Worm (Caenorhabditis elegans) whole organism, young adult: ENCODE results near the gene cpr-4.

ENCODE experiments used
- B0336.3 ChIP-seq: fragments of 200-800 bp; sonication (Bioruptor generic); IDR thresholded peaks from 2 replicates; pipeline ENCODE4 v1.3.6; 2022; ENCODE audit warnings: missing genetic modification characterization, missing compliant biosample characterization
- C06A6.2 ChIP-seq: fragments of 200-800 bp; sonication (Bioruptor generic); conservative IDR thresholded peaks from 2 replicates; pipeline ENCODE4 v1.3.6; 2022; ENCODE audit warnings: missing genetic modification characterization, missing compliant biosample characterization
- F10E7.11 ChIP-seq: sonication (generic microtip); optimal IDR thresholded peaks from 2 replicates; lab custom pipeline; 2017; ENCODE audit warnings: mild to moderate bottlenecking, missing genetic modification characterization, moderate library complexity, missing compliant biosample characterization
- F23B12.7 ChIP-seq: sonication (generic microtip); optimal IDR thresholded peaks from 2 replicates; lab custom pipeline; 2017; ENCODE audit warnings: missing genetic modification characterization, mild to moderate bottlenecking, missing compliant biosample characterization, antibody characterized with exemption, moderate library complexity; ENCODE audit not compliant: insufficient read depth
- F33H1.4 ChIP-seq: fragments of 200-800 bp; sonication (Bioruptor generic); IDR thresholded peaks from 2 replicates; pipeline ENCODE4 v1.3.6; 2022; ENCODE audit warnings: missing genetic modification reagents, missing genetic modification characterization, missing compliant biosample characterization
- F37B4.10 ChIP-seq: fragments of 200-800 bp; sonication (Bioruptor generic); IDR thresholded peaks from 2 replicates; pipeline ENCODE4 v1.3.6; 2022; ENCODE audit warnings: missing genetic modification characterization, missing compliant biosample characterization
- F39B2.1 ChIP-seq: fragments of 200-800 bp; sonication (Bioruptor generic); IDR thresholded peaks from 2 replicates; pipeline ENCODE4 v1.3.6; 2022; ENCODE audit warnings: missing genetic modification reagents, missing genetic modification characterization, missing compliant biosample characterization
- F57C9.4 ChIP-seq: sonication (generic microtip); optimal IDR thresholded peaks from 2 replicates; lab custom pipeline; 2017; ENCODE audit warnings: mild to moderate bottlenecking, missing genetic modification characterization, missing compliant biosample characterization
- K11D2.4 ChIP-seq: fragments of 200-800 bp; sonication (Bioruptor generic); IDR thresholded peaks from 2 replicates; pipeline ENCODE4 v1.3.6; 2022; ENCODE audit warnings: missing genetic modification reagents, missing genetic modification characterization, missing compliant biosample characterization
- T07F8.4 ChIP-seq: sonication (generic microtip); optimal IDR thresholded peaks from 2 replicates; lab custom pipeline; 2016; ENCODE audit warnings: mild to moderate bottlenecking, missing genetic modification characterization, moderate library complexity, missing compliant biosample characterization
- Y67H2A.10 ChIP-seq: fragments of 200-800 bp; sonication (Bioruptor generic); conservative IDR thresholded peaks from 2 replicates; pipeline ENCODE4 v1.3.6; 2022; ENCODE audit warnings: missing genetic modification reagents, missing genetic modification characterization, missing compliant biosample characterization
- ZK185.1 ChIP-seq: sonication (generic microtip); optimal IDR thresholded peaks from 2 replicates; lab custom pipeline; 2016; ENCODE audit warnings: mild to moderate bottlenecking, missing genetic modification characterization, missing compliant biosample characterization; ENCODE audit not compliant: poor library complexity, severe bottlenecking
- ama-1 ChIP-seq, 3 experiments: fragments of 150-350 bp in 1 of 3; sonication (generic microtip) in 2 of 3; optimal IDR thresholded peaks; 2 replicates each; lab custom pipeline; 2014 to 2018; ENCODE audit warnings: missing biosample characterization in 2 of 3, missing genetic modification characterization in 2 of 3, missing genetic modification reagents in 2 of 3
- aptf-2 ChIP-seq: fragments of 200-800 bp; sonication (Bioruptor generic); conservative IDR thresholded peaks from 2 replicates; pipeline ENCODE4 v1.3.6; 2022; ENCODE audit warnings: missing genetic modification reagents, missing genetic modification characterization, missing compliant biosample characterization
- aptf-3 ChIP-seq: fragments of 200-800 bp; sonication (Bioruptor generic); IDR thresholded peaks from 2 replicates; pipeline ENCODE4 v1.3.6; 2022; ENCODE audit warnings: missing genetic modification characterization, missing compliant biosample characterization
- athp-1 ChIP-seq: sonication (generic microtip); optimal IDR thresholded peaks from 2 replicates; lab custom pipeline; 2017; ENCODE audit warnings: mild to moderate bottlenecking, missing genetic modification characterization, missing compliant biosample characterization
- attf-5 ChIP-seq: fragments of 200-800 bp; sonication (Bioruptor generic); optimal IDR thresholded peaks from 2 replicates; lab custom pipeline; 2018; ENCODE audit warnings: mild to moderate bottlenecking, missing genetic modification characterization, missing compliant biosample characterization
- ccch-3 ChIP-seq: fragments of 200-800 bp; sonication (Bioruptor generic); optimal IDR thresholded peaks from 2 replicates; lab custom pipeline; 2018; ENCODE audit warnings: mild to moderate bottlenecking, missing genetic modification characterization, missing compliant biosample characterization
- cebp-1 ChIP-seq, 2 experiments: fragments of 200-800 bp in 1 of 2; sonication (Bioruptor generic) in 1 of 2; sonication (generic microtip) in 1 of 2; IDR thresholded peaks in 1 of 2; optimal IDR thresholded peaks in 1 of 2; 2 replicates each; pipeline versions ENCODE4 v1.3.6 to Lab custom; 2017 to 2022; ENCODE audit warnings: missing compliant biosample characterization in 2 of 2, missing genetic modification characterization in 2 of 2, mild to moderate bottlenecking in 1 of 2, missing genetic modification reagents in 1 of 2, moderate library complexity in 1 of 2
- ceh-91 ChIP-seq: fragments of 200-800 bp; sonication (Bioruptor generic); IDR thresholded peaks from 2 replicates; pipeline ENCODE4 v1.3.6; 2022; ENCODE audit warnings: missing genetic modification reagents, missing genetic modification characterization, missing compliant biosample characterization
- die-1 ChIP-seq: sonication (generic microtip); optimal IDR thresholded peaks from 2 replicates; lab custom pipeline; 2016; ENCODE audit warnings: missing genotype, mild to moderate bottlenecking, missing genetic modification characterization, missing compliant biosample characterization
- dox-1 ChIP-seq: fragments of 200-800 bp; sonication (Bioruptor generic); IDR thresholded peaks from 2 replicates; pipeline ENCODE4 v1.3.6; 2022; ENCODE audit warnings: missing genetic modification reagents, missing genetic modification characterization, missing compliant biosample characterization
- egl-18 ChIP-seq: fragments of 200-800 bp; sonication (Bioruptor generic); IDR thresholded peaks from 2 replicates; pipeline ENCODE4 v1.3.6; 2022; ENCODE audit warnings: missing genetic modification reagents, missing genetic modification characterization, missing compliant biosample characterization
- ekl-4 ChIP-seq: fragments of 200-800 bp; sonication (Bioruptor generic); IDR thresholded peaks from 2 replicates; pipeline ENCODE4 v1.3.6; 2022; ENCODE audit warnings: missing genetic modification reagents, missing genetic modification characterization, missing compliant biosample characterization
- gei-17 ChIP-seq: fragments of 200-800 bp; sonication (Bioruptor generic); optimal IDR thresholded peaks from 2 replicates; lab custom pipeline; 2018; ENCODE audit warnings: mild to moderate bottlenecking, missing genetic modification characterization, missing compliant biosample characterization
- hmg-20 ChIP-seq: fragments of 200-800 bp; sonication (Bioruptor generic); IDR thresholded peaks from 2 replicates; pipeline ENCODE4 v1.3.6; 2022; ENCODE audit warnings: missing genetic modification reagents, missing genetic modification characterization, missing compliant biosample characterization
- let-607 ChIP-seq, 2 experiments: fragments of 200-800 bp in 1 of 2; sonication (Bioruptor generic) in 1 of 2; sonication (generic microtip) in 1 of 2; optimal IDR thresholded peaks; 2 replicates each; lab custom pipeline; 2016 to 2018; ENCODE audit warnings: mild to moderate bottlenecking in 2 of 2, missing compliant biosample characterization in 2 of 2, missing genetic modification characterization in 2 of 2, moderate library complexity in 2 of 2, missing genotype in 1 of 2
- lin-35 ChIP-seq, 3 experiments: fragments of 150-350 bp in 2 of 3; sonication (generic microtip) in 1 of 3; optimal IDR thresholded peaks; 2 replicates each; lab custom pipeline; 2014 to 2018; ENCODE audit warnings: missing biosample characterization in 3 of 3, missing genetic modification characterization in 3 of 3, missing genetic modification reagents in 3 of 3
- lin-40 ChIP-seq: sonication (generic microtip); optimal IDR thresholded peaks from 2 replicates; lab custom pipeline; 2016; ENCODE audit warnings: missing genetic modification characterization, mild to moderate bottlenecking, missing compliant biosample characterization, missing genotype, missing genetic modification reagents
- lin-54 ChIP-seq: fragments of 200-800 bp; sonication (Bioruptor generic); optimal IDR thresholded peaks from 2 replicates; lab custom pipeline; 2018; ENCODE audit warnings: mild to moderate bottlenecking, missing genetic modification characterization, missing compliant biosample characterization
- lir-1 ChIP-seq: fragments of 200-800 bp; sonication (Bioruptor generic); conservative IDR thresholded peaks from 2 replicates; pipeline ENCODE4 v1.3.6; 2022; ENCODE audit warnings: missing genetic modification reagents, missing genetic modification characterization, missing compliant biosample characterization
- mel-28 ChIP-seq: sonication (generic microtip); optimal IDR thresholded peaks from 2 replicates; lab custom pipeline; 2016; ENCODE audit warnings: borderline replicate concordance, mild to moderate bottlenecking, missing genetic modification characterization, missing compliant biosample characterization
- nfyb-1 ChIP-seq: fragments of 200-800 bp; sonication (Bioruptor generic); IDR thresholded peaks from 2 replicates; pipeline ENCODE4 v1.3.6; 2022; ENCODE audit warnings: missing genetic modification reagents, missing genetic modification characterization, missing compliant biosample characterization
- nhr-80 ChIP-seq: sonication (generic microtip); optimal IDR thresholded peaks from 2 replicates; lab custom pipeline; 2016; ENCODE audit warnings: missing genetic modification characterization, missing compliant biosample characterization
- pbrm-1 ChIP-seq: fragments of 200-800 bp; sonication (Bioruptor generic); IDR thresholded peaks from 2 replicates; pipeline ENCODE4 v1.3.6; 2022; ENCODE audit warnings: missing genetic modification reagents, missing genetic modification characterization, missing compliant biosample characterization
- rcor-1 ChIP-seq: fragments of 200-800 bp; sonication (Bioruptor generic); IDR thresholded peaks from 2 replicates; pipeline ENCODE4 v1.3.6; 2022; ENCODE audit warnings: missing genetic modification reagents, missing genetic modification characterization, missing compliant biosample characterization
- rec-8 ChIP-seq, 2 experiments: sonication (generic microtip); optimal IDR thresholded peaks; 2 replicates each; lab custom pipeline; 2016; ENCODE audit warnings: mild to moderate bottlenecking in 2 of 2, missing genetic modification characterization in 2 of 2, missing genetic modification reagents in 2 of 2, missing genotype in 2 of 2, missing biosample characterization in 1 of 2, missing compliant biosample characterization in 1 of 2, moderate library complexity in 1 of 2
- snpc-3.4 ChIP-seq: sonication (generic microtip); optimal IDR thresholded peaks from 2 replicates; lab custom pipeline; 2017; ENCODE audit warnings: missing genetic modification characterization, mild to moderate bottlenecking, missing compliant biosample characterization, antibody characterized with exemption, moderate library complexity, missing genotype, missing genetic modification reagents
- snpc-4 ChIP-seq, 5 experiments: fragments of 150-350 bp in 1 of 5; sonication (generic microtip) in 4 of 5; optimal IDR thresholded peaks; 2 replicates each; lab custom pipeline; 2014 to 2018; ENCODE audit warnings: missing genetic modification characterization in 5 of 5, missing biosample characterization in 3 of 5, antibody characterized with exemption in 2 of 5, mild to moderate bottlenecking in 2 of 5, missing compliant biosample characterization in 2 of 5, missing genotype in 2 of 5, moderate library complexity in 2 of 5, missing genetic modification reagents in 1 of 5
- xnd-1 ChIP-seq: sonication (generic microtip); optimal IDR thresholded peaks from 2 replicates; lab custom pipeline; 2016; ENCODE audit warnings: missing genotype, missing genetic modification reagents, missing genetic modification characterization, missing compliant biosample characterization
- ztf-26 ChIP-seq: sonication (generic microtip); optimal IDR thresholded peaks from 2 replicates; lab custom pipeline; 2017; ENCODE audit warnings: missing genetic modification characterization, missing compliant biosample characterization

cpr-4 gene

ce11 chrV:6655174-6655573 is 40.7 kb downstream of the cpr-4 start, which contains the start of gene syx-18 (continued):
- TF ChIP-seq F10E7.11 (tag; lab: Kevin White, UChicago) (no peak), rec-8 (tag; optimal IDR thresholded peaks at IDR 0.05; lab: Kevin White, UChicago) (no peak), F33H1.4 (GFP tag; lab: Robert Waterston, UW) (no peak), let-607 (tag; optimal IDR thresholded peaks at IDR 0.05; lab: Kevin White, UChicago) (peak in 1 of 2 experiments; percentile 38), ceh-91 (GFP tag; lab: Robert Waterston, UW) (no peak), lir-1 (GFP tag; lab: Robert Waterston, UW) (no peak), gei-17 (GFP tag; lab: Kevin White, UChicago) (no peak), lin-35 (GFP tag; optimal IDR thresholded peaks at IDR 0.05; lab: Kevin White, UChicago) (peak in 2 of 3 experiments; percentile 33 to 43), rcor-1 (GFP tag; lab: Robert Waterston, UW) (peak; percentile 30; the same call in 1 of the 2 replicates), B0336.3 (GFP tag; lab: Robert Waterston, UW) (peak; percentile 33; the same call in 1 of the 2 replicates), F39B2.1 (GFP tag; lab: Robert Waterston, UW) (0 out of 2 replicates have a peak, but pooled peaks have one; percentile 9), egl-18 (GFP tag; lab: Robert Waterston, UW) (no peak), cebp-1 (GFP tag; IDR thresholded peaks at IDR 0.05; lab: Robert Waterston, UW) (no peak), cebp-1 (tag; optimal IDR thresholded peaks at IDR 0.05; lab: Kevin White, UChicago) (peak; percentile 34), snpc-4 (GFP tag; optimal IDR thresholded peaks at IDR 0.05; lab: Kevin White, UChicago) (no peak), snpc-4 (tag; optimal IDR thresholded peaks at IDR 0.05; lab: Kevin White, UChicago) (peak in 1 of 4 experiments; percentile 11)

DNA sequence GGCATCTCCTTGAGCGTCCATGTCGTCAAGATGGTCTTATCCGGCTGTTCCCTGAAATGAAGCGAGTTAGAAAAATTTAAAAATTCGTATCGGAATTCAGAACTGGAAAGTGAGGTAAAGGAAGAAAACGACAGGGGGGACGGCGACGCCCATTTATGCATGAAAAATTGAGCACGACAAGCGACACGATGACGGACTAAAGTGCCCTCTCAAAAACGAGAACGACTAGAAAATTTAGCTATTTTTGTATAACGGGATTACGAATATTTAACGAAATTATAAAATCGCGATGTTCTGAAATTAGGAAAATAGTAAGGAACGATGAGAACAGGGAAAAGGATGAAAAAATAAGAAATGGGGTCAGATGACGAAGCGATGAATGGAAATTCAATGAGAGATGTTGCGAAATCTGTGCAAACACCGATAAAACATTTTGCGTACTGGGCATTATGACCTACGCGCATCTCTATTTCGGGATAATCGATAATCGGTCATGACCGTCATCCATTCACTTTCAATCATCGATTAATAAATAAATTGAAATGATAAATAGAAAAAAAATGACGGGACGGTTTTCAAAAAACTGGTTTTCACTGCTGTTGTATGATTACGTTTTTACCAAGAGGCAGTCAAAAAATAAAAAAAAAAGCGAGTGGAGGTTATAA is 42.1 kb downstream of the cpr-4 start, which contains the start of gene snb-1:
snb-1 (minus strand) TSS at position 51 of the 665 bp plus-strand sequence.
- TF ChIP-seq K11D2.4 (GFP tag; lab: Robert Waterston, UW) = peak; percentile 23; the same call in 1 of the 2 replicates
- peak; percentile 62 for TF ChIP-seq ZK185.1 (tag; lab: Kevin White, UChicago)
- no peak for TF ChIP-seq aptf-3 (GFP tag; lab: Robert Waterston, UW)
- TF ChIP-seq ccch-3 (GFP tag; lab: Kevin White, UChicago) = no peak
- no peak for TF ChIP-seq ekl-4 (GFP tag; lab: Robert Waterston, UW)
- TF ChIP-seq F23B12.7 (tag; lab: Kevin White, UChicago) = peak; percentile 20
- peak; percentile 2 for TF ChIP-seq nhr-80
- no peak for TF ChIP-seq die-1 (tag; lab: Kevin White, UChicago)
- no peak for TF ChIP-seq lir-1 (GFP tag; lab: Robert Waterston, UW)
- TF ChIP-seq snpc-4 (GFP tag; optimal IDR thresholded peaks at IDR 0.05; lab: Kevin White, UChicago) = no peak
- TF ChIP-seq snpc-4 (tag; optimal IDR thresholded peaks at IDR 0.05; lab: Kevin White, UChicago) = peak in 3 of 4 experiments; percentile 29 to 78 (median 38)
- peak; percentile 99 for TF ChIP-seq cebp-1 (GFP tag; IDR thresholded peaks at IDR 0.05; lab: Robert Waterston, UW)
- peak; percentile 100 for TF ChIP-seq cebp-1 (tag; optimal IDR thresholded peaks at IDR 0.05; lab: Kevin White, UChicago)
- 0 out of 2 replicates have a peak, but pooled peaks have one; percentile 22 for TF ChIP-seq pbrm-1 (GFP tag; lab: Robert Waterston, UW)
- TF ChIP-seq F39B2.1 (GFP tag; lab: Robert Waterston, UW) = no peak
- no peak for TF ChIP-seq snpc-3.4
- no peak for TF ChIP-seq F37B4.10 (GFP tag; lab: Robert Waterston, UW)
- peak; percentile 43; the same call in 1 of the 2 replicates for TF ChIP-seq nfyb-1 (GFP tag; lab: Robert Waterston, UW)
- no peak for TF ChIP-seq Y67H2A.10 (GFP tag; lab: Robert Waterston, UW)
- TF ChIP-seq lin-54 = peak; percentile 11
- TF ChIP-seq C06A6.2 (GFP tag; lab: Robert Waterston, UW) = no peak
- TF ChIP-seq athp-1 = peak; percentile 66
- peak; percentile 27; the same call in 1 of the 2 replicates for TF ChIP-seq dox-1 (GFP tag; lab: Robert Waterston, UW)
- no peak for TF ChIP-seq F57C9.4 (tag; lab: Kevin White, UChicago)
- peak; percentile 16 for TF ChIP-seq ztf-26 (tag; lab: Kevin White, UChicago)
- peak; percentile 73 for TF ChIP-seq lin-40 (tag; lab: Kevin White, UChicago)
- no peak for TF ChIP-seq mel-28
- TF ChIP-seq xnd-1 (tag; lab: Kevin White, UChicago) = no peak
- TF ChIP-seq ama-1 (optimal IDR thresholded peaks at IDR 0.05; lab: Kevin White, UChicago) = no peak
- no peak for TF ChIP-seq ama-1 (GFP tag; optimal IDR thresholded peaks at IDR 0.05; lab: Kevin White, UChicago)
- TF ChIP-seq hmg-20 (GFP tag; lab: Robert Waterston, UW) = no peak
- TF ChIP-seq aptf-2 (GFP tag; lab: Robert Waterston, UW) = no peak
- TF ChIP-seq T07F8.4 (tag; lab: Kevin White, UChicago) = no peak
- peak; percentile 97 for TF ChIP-seq attf-5 (GFP tag; lab: Kevin White, UChicago)
